Fruit fly (Drosophila melanogaster): ENCODE results near the gene CG17637.

The CG17637 gene

dm6 chr3L:20474789-20475208 lies 29.2 kb upstream of the CG17637 start (continued):
- no peak for TF ChIP-seq pan (optimal IDR thresholded peaks at IDR 0.05)
- TF ChIP-seq GATAd (GFP tag; optimal IDR thresholded peaks at IDR 0.05): peak; percentile 82
- peak; percentile 91 for TF ChIP-seq h (GFP tag; optimal IDR thresholded peaks at IDR 0.05)
- no peak for TF ChIP-seq CrebA (GFP tag; optimal IDR thresholded peaks at IDR 0.05; ENCODE audit: borderline replicate concordance)
- peak; percentile 87 for TF ChIP-seq Sp1 (GFP tag; optimal IDR thresholded peaks at IDR 0.05)
- TF ChIP-seq psq (GFP tag; optimal IDR thresholded peaks at IDR 0.05): peak; percentile 86
- TF ChIP-seq Mio (GFP tag; optimal IDR thresholded peaks at IDR 0.05): peak; percentile 2
- TF ChIP-seq rgr (GFP tag; optimal IDR thresholded peaks at IDR 0.05): peak; percentile 92
- peak; percentile 84 for TF ChIP-seq sv (GFP tag; optimal IDR thresholded peaks at IDR 0.05)
- TF ChIP-seq Vsx2 (GFP tag; optimal IDR thresholded peaks at IDR 0.05; ENCODE audit: partially characterized antibody): no peak
- peak; percentile 54 to 96 for TF ChIP-seq foxo (GFP tag; optimal IDR thresholded peaks at IDR 0.05)
- TF ChIP-seq woc (GFP tag; optimal IDR thresholded peaks at IDR 0.05): peak; percentile 82

dm6 chr3L:20487649-20488048 lies 16.3 kb upstream of the CG17637 start:
- no peak for TF ChIP-seq psq (GFP tag; optimal IDR thresholded peaks at IDR 0.05)
- no peak for TF ChIP-seq jim (GFP tag; optimal IDR thresholded peaks at IDR 0.05)
- no peak for TF ChIP-seq br (GFP tag; optimal IDR thresholded peaks at IDR 0.05)
- TF ChIP-seq foxo (GFP tag; optimal IDR thresholded peaks at IDR 0.05): no peak
- no peak for TF ChIP-seq pan (optimal IDR thresholded peaks at IDR 0.05)
- no peak for TF ChIP-seq Abd-B (GFP tag; optimal IDR thresholded peaks at IDR 0.05)
- no peak for TF ChIP-seq N (GFP tag; optimal IDR thresholded peaks at IDR 0.05)
- TF ChIP-seq dmrt93B (GFP tag; optimal IDR thresholded peaks at IDR 0.05): no peak
- no peak for TF ChIP-seq Rel (GFP tag; optimal IDR thresholded peaks at IDR 0.05)
- no peak for TF ChIP-seq Rel (tag; optimal IDR thresholded peaks at IDR 0.05)
- TF ChIP-seq Hr83 (GFP tag; optimal IDR thresholded peaks at IDR 0.05; ENCODE audit: poor library complexity, severe bottlenecking): no peak
- TF ChIP-seq Mio (GFP tag; optimal IDR thresholded peaks at IDR 0.05): no peak
- no peak for TF ChIP-seq lola (GFP tag; optimal IDR thresholded peaks at IDR 0.05)
- TF ChIP-seq GATAd (GFP tag; optimal IDR thresholded peaks at IDR 0.05): no peak
- no peak for TF ChIP-seq Vsx2 (GFP tag; optimal IDR thresholded peaks at IDR 0.05; ENCODE audit: partially characterized antibody)
- no peak for TF ChIP-seq Jra (GFP tag; optimal IDR thresholded peaks at IDR 0.05)
- TF ChIP-seq tai (GFP tag; optimal IDR thresholded peaks at IDR 0.05): no peak
- TF ChIP-seq Sp1 (GFP tag; optimal IDR thresholded peaks at IDR 0.05): no peak
- TF ChIP-seq dsf (GFP tag; optimal IDR thresholded peaks at IDR 0.05; ENCODE audit: borderline replicate concordance): no peak
- TF ChIP-seq CG32264 (GFP tag; optimal IDR thresholded peaks at IDR 0.05): no peak
- no peak for TF ChIP-seq Hr78 (GFP tag; optimal IDR thresholded peaks at IDR 0.05)

DNA sequence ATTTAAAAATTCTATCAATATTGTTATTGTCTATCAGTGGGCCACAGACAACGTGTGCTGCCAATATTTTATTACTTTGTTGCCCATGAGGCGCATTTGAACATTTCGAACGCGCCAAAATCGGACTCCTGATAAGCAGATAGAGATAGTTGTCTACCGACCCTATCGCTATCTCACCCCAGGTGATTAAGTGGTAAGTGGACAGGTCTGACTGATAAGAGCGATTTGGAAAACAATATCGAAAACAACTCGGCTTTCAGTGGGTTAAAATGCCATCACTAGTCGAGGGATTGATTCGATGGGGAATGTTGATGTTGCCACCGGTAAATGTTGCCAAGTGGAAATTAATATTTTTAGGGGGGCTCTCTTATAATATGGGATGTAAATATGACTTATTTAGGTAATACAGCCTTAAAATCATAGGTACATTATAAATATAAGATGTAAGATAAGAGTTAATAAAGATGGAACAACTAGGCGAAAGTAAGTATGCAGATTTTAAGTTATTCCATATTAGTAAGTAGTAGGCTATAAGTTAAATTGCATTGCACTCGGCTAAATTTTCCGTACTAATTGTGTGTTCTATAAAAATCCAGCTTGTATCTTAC lies 12.4 kb upstream of the CG17637 start, which contains the start of gene ND-39:
Gene ND-39 (plus strand): TSS at position 558 of the 608 bp plus-strand sequence.
- TF ChIP-seq foxo (GFP tag; optimal IDR thresholded peaks at IDR 0.05): no peak
- peak; percentile 17 for TF ChIP-seq h (GFP tag; optimal IDR thresholded peaks at IDR 0.05)

- no peak for TF ChIP-seq Hr78 (GFP tag; optimal IDR thresholded peaks at IDR 0.05)
- TF ChIP-seq CrebA (GFP tag; optimal IDR thresholded peaks at IDR 0.05; ENCODE audit: borderline replicate concordance): no peak
- TF ChIP-seq woc (GFP tag; optimal IDR thresholded peaks at IDR 0.05): peak; percentile 92
- TF ChIP-seq N (GFP tag; optimal IDR thresholded peaks at IDR 0.05): no peak
- peak; percentile 74 for TF ChIP-seq CG32264 (GFP tag; optimal IDR thresholded peaks at IDR 0.05)
- TF ChIP-seq Mio (GFP tag; optimal IDR thresholded peaks at IDR 0.05): peak; percentile 40
- TF ChIP-seq sv (GFP tag; optimal IDR thresholded peaks at IDR 0.05): no peak
- TF ChIP-seq CG9705 (GFP tag; optimal IDR thresholded peaks at IDR 0.05): peak; percentile 34
- peak; percentile 87 for TF ChIP-seq Jra (GFP tag; optimal IDR thresholded peaks at IDR 0.05)
- no peak for TF ChIP-seq Myc (optimal IDR thresholded peaks at IDR 0.05)
- TF ChIP-seq ey (GFP tag; optimal IDR thresholded peaks at IDR 0.05): peak; percentile 90
- peak; percentile 94 for TF ChIP-seq fru (GFP tag; optimal IDR thresholded peaks at IDR 0.05)
- TF ChIP-seq tai (GFP tag; optimal IDR thresholded peaks at IDR 0.05): peak; percentile 56
- no peak for TF ChIP-seq pan (optimal IDR thresholded peaks at IDR 0.05)
- TF ChIP-seq HLH106 (tag; optimal IDR thresholded peaks at IDR 0.05): peak; percentile 91
- TF ChIP-seq Hr83 (GFP tag; optimal IDR thresholded peaks at IDR 0.05; ENCODE audit: poor library complexity, severe bottlenecking): peak; percentile 64
- no peak for TF ChIP-seq lola (GFP tag; optimal IDR thresholded peaks at IDR 0.05)
- TF ChIP-seq dmrt93B (GFP tag; optimal IDR thresholded peaks at IDR 0.05): peak; percentile 68
- peak; percentile 96 for TF ChIP-seq h (GFP tag; optimal IDR thresholded peaks at IDR 0.05)
- TF ChIP-seq OdsH (GFP tag; optimal IDR thresholded peaks at IDR 0.05): peak; percentile 95
- peak; percentile 76 for TF ChIP-seq Hnf4 (GFP tag; optimal IDR thresholded peaks at IDR 0.05)
- TF ChIP-seq dl (GFP tag; optimal IDR thresholded peaks at IDR 0.05; ENCODE audit: insufficient read depth in 1 of 2, partially characterized antibody in 2 of 2): peak; percentile 20 to 23
- no peak for TF ChIP-seq Abd-B (GFP tag; optimal IDR thresholded peaks at IDR 0.05)
- TF ChIP-seq Dfd (GFP tag; optimal IDR thresholded peaks at IDR 0.05): peak; percentile 6
- TF ChIP-seq jim (GFP tag; optimal IDR thresholded peaks at IDR 0.05): no peak
- peak; percentile 78 for TF ChIP-seq sage (GFP tag; optimal IDR thresholded peaks at IDR 0.05)
- TF ChIP-seq Rel (GFP tag; optimal IDR thresholded peaks at IDR 0.05): peak; percentile 76
- TF ChIP-seq Rel (tag; optimal IDR thresholded peaks at IDR 0.05): peak; percentile 72
- TF ChIP-seq Vsx2 (GFP tag; optimal IDR thresholded peaks at IDR 0.05; ENCODE audit: partially characterized antibody): no peak
- TF ChIP-seq brk (GFP tag; optimal IDR thresholded peaks at IDR 0.05): peak; percentile 89
- no peak for TF ChIP-seq usp (GFP tag; optimal IDR thresholded peaks at IDR 0.05)
- peak; percentile 92 for TF ChIP-seq Sp1 (GFP tag; optimal IDR thresholded peaks at IDR 0.05)
- TF ChIP-seq rgr (GFP tag; optimal IDR thresholded peaks at IDR 0.05): peak; percentile 93
Measured at dm6 chr3L:20493417-20494261, 10.3 kb upstream of the CG17637 start.

Measured in whole organism, wandering third instar larva.